Fruit fly (Drosophila melanogaster): Measurements from ENCODE around the gene Sgs4.

Gene Sgs4

dm6 chrX:3294816-3295466, 45.1 kb downstream of the Sgs4 start (continued):
- no peak for TF ChIP-seq CG15479 (GFP tag; optimal IDR thresholded peaks at IDR 0.05)
- TF ChIP-seq CG3163 (GFP tag; optimal IDR thresholded peaks at IDR 0.05), result peak; percentile 93
- TF ChIP-seq cg (GFP tag; optimal IDR thresholded peaks at IDR 0.05), result no peak
- peak; percentile 97 for TF ChIP-seq CG3281 (GFP tag; optimal IDR thresholded peaks at IDR 0.05)
- no peak for TF ChIP-seq Opbp (GFP tag; IDR thresholded peaks at IDR 0.05; ENCODE audit: partially characterized antibody)
- TF ChIP-seq CG11560 (tag; IDR thresholded peaks at IDR 0.05), result peak; percentile 90
- no peak for TF ChIP-seq h (optimal IDR thresholded peaks at IDR 0.05)
- TF ChIP-seq CG9609 (GFP tag; optimal IDR thresholded peaks at IDR 0.05), result peak; percentile 98
- TF ChIP-seq MBD-R2 (GFP tag; IDR thresholded peaks at IDR 0.05), result peak; percentile 95
- peak; percentile 97 for TF ChIP-seq HLH3B (GFP tag; IDR thresholded peaks at IDR 0.05)
- peak; percentile 97 for TF ChIP-seq Hr3 (GFP tag; optimal IDR thresholded peaks at IDR 0.05)
- peak; percentile 96 for TF ChIP-seq disco-r (GFP tag; optimal IDR thresholded peaks at IDR 0.05)
- TF ChIP-seq cato (GFP tag; optimal IDR thresholded peaks at IDR 0.05; ENCODE audit: borderline replicate concordance), result peak; percentile 92
- peak; percentile 89 for TF ChIP-seq nerfin-1 (tag; optimal IDR thresholded peaks at IDR 0.05)
- TF ChIP-seq CG12769 (tag; optimal IDR thresholded peaks at IDR 0.05), result peak; percentile 99
- peak; percentile 86 for TF ChIP-seq trem (tag; optimal IDR thresholded peaks at IDR 0.05)
- TF ChIP-seq pnt (GFP tag; optimal IDR thresholded peaks at IDR 0.05), result peak; percentile 98
- peak; percentile 92 for TF ChIP-seq CG13894 (tag; optimal IDR thresholded peaks at IDR 0.05)
- TF ChIP-seq Hmx (GFP tag; optimal IDR thresholded peaks at IDR 0.05), result peak; percentile 92
- no peak for TF ChIP-seq lov (optimal IDR thresholded peaks at IDR 0.05)
- peak; percentile 90 for TF ChIP-seq lov (GFP tag; IDR thresholded peaks at IDR 0.05)
- TF ChIP-seq Dip3 (GFP tag; optimal IDR thresholded peaks at IDR 0.05), result peak; percentile 98
- TF ChIP-seq hb (GFP tag; IDR thresholded peaks at IDR 0.05; ENCODE audit: partially characterized antibody), result no peak
- peak; percentile 61 for TF ChIP-seq nom (GFP tag; optimal IDR thresholded peaks at IDR 0.05)
- peak; percentile 54 for TF ChIP-seq bigmax (GFP tag; optimal IDR thresholded peaks at IDR 0.05)
- peak; percentile 91 for TF ChIP-seq fd64A (GFP tag; optimal IDR thresholded peaks at IDR 0.05)
- peak; percentile 94 for TF ChIP-seq CG4730 (GFP tag; IDR thresholded peaks at IDR 0.05)
- TF ChIP-seq D19B (GFP tag; optimal IDR thresholded peaks at IDR 0.05), result peak; percentile 92
- peak in 1 of 3 experiments; percentile 77 for TF ChIP-seq Stat92E (GFP tag; optimal IDR thresholded peaks at IDR 0.05)
- TF ChIP-seq ham (GFP tag; IDR thresholded peaks at IDR 0.05), result peak; percentile 87
- TF ChIP-seq Eip74EF (GFP tag; optimal IDR thresholded peaks at IDR 0.05), result peak in 1 of 2 experiments; percentile 90
- peak; percentile 98 for TF ChIP-seq HmgD (GFP tag; optimal IDR thresholded peaks at IDR 0.05)
- TF ChIP-seq CG10267 (tag; optimal IDR thresholded peaks at IDR 0.05), result peak; percentile 88
- TF ChIP-seq dan (GFP tag; IDR thresholded peaks at IDR 0.05), result peak; percentile 86
- TF ChIP-seq CkIIα-i1 (GFP tag; IDR thresholded peaks at IDR 0.05), result peak; percentile 93
- peak; percentile 85 for TF ChIP-seq kah (GFP tag; optimal IDR thresholded peaks at IDR 0.05)
- TF ChIP-seq dpn (GFP tag; optimal IDR thresholded peaks at IDR 0.05), result peak; percentile 98 to 99
- no peak for TF ChIP-seq Hr39 (optimal IDR thresholded peaks at IDR 0.05)
- peak; percentile 88 for TF ChIP-seq CG14710 (tag; optimal IDR thresholded peaks at IDR 0.05)
- peak; percentile 95 for TF ChIP-seq CG11695 (GFP tag; IDR thresholded peaks at IDR 0.05)
- peak; percentile 7 for TF ChIP-seq BEAF-32 (GFP tag; optimal IDR thresholded peaks at IDR 0.05)
- TF ChIP-seq sug (tag; optimal IDR thresholded peaks at IDR 0.05), result peak; percentile 87
- peak; percentile 98 for TF ChIP-seq CG1792 (GFP tag; optimal IDR thresholded peaks at IDR 0.05)
- peak; percentile 97 for TF ChIP-seq CG10209 (GFP tag; optimal IDR thresholded peaks at IDR 0.05)
- peak; percentile 94 for TF ChIP-seq CG6854 (GFP tag; optimal IDR thresholded peaks at IDR 0.05)
- TF ChIP-seq ranshi (GFP tag; IDR thresholded peaks at IDR 0.05), result peak; percentile 98
- TF ChIP-seq aop (GFP tag; IDR thresholded peaks at IDR 0.05), result peak; percentile 72
- TF ChIP-seq tll (GFP tag; optimal IDR thresholded peaks at IDR 0.05), result no peak
- TF ChIP-seq exex (tag; optimal IDR thresholded peaks at IDR 0.05), result peak; percentile 80
- peak; percentile 94 for TF ChIP-seq Oaz (GFP tag; IDR thresholded peaks at IDR 0.05)

All from whole organism, embryonic.